Worm (Caenorhabditis elegans) whole organism, midembryonic: Measurements from ENCODE around the gene swp-1.

ENCODE experiments used
- flt-1 ChIP-seq: fragments of 200-800 bp; sonication (Bioruptor generic); IDR thresholded peaks from 2 replicates; pipeline ENCODE4 v1.3.6; 2022; ENCODE audit warnings: missing genetic modification characterization, missing compliant biosample characterization
- klf-2 ChIP-seq: fragments of 200-800 bp; sonication (Bioruptor generic); conservative IDR thresholded peaks from 2 replicates; pipeline ENCODE4 v1.3.6; 2022; ENCODE audit warnings: missing genetic modification reagents, missing genetic modification characterization, missing compliant biosample characterization

DNA sequence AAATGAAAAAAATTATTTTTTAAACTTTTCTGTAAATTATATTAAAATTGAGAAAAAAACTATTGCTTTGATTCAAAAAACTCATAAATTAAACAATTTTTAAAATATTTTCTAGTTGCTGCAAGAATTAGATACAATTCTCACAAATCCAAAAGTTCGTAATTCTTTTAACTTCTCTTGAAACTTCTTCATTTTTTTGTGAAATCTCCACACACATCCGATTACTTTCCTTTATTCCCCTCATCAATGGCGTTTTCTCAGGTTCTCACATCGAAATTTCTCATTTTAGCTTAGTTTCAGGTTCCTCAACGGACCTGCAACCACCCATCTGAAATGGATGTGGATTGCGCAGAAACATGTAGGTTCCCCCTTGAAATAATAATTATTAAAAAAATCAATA lies 17.2 kb upstream of the swp-1 start, which contains the start of gene wrm-1:
- TF ChIP-seq klf-2 (GFP tag; lab: Robert Waterston, UW) = no peak
- TF ChIP-seq flt-1 (GFP tag; lab: Robert Waterston, UW) = no peak
